Worm (Caenorhabditis elegans) whole organism, L1 larva: ENCODE measurements around the gene Y62H9A.16.

Experiments
- jun-1 ChIP-seq: fragments of 150-350 bp; optimal IDR thresholded peaks from 2 replicates; lab custom pipeline; 2014; ENCODE audit warnings: missing biosample characterization, missing genetic modification reagents, missing genetic modification characterization
- skn-1 ChIP-seq: fragments of 150-350 bp; optimal IDR thresholded peaks from 2 replicates; lab custom pipeline; 2014; ENCODE audit warnings: missing biosample characterization, missing genetic modification characterization

DNA sequence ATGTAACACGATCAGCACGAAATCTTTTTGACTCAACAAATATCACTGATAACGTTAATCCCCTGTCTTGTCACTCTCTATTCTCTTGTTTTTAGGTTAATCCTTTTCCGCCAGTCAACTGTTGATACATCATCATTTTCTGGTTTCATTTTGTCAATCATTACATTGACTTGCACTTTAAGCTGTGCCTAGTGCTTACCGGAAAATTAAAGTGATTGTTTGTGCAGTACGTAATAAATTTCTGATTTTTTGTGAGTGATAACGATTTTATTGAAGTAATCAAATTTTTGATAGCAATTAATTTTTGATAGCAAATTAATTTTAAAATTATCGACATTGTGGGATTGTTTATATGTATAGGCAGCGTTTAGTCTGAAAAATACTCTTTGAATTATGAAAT, 8.9 kb upstream of the Y62H9A.16 start:
- TF ChIP-seq skn-1 (tag; lab: Kevin White, UChicago) (no peak), jun-1 (tag; lab: Kevin White, UChicago) (no peak)
